Worm (Caenorhabditis elegans) whole organism, L2 larva: ENCODE results near the gene F13H8.1.

ENCODE experiments used
- F13H6.1 ChIP-seq: sonication (generic microtip); optimal IDR thresholded peaks from 2 replicates; lab custom pipeline; 2016; ENCODE audit warnings: missing genetic modification characterization, missing compliant biosample characterization
- R02D3.7 ChIP-seq: fragments of 150-350 bp; optimal IDR thresholded peaks from 2 replicates; lab custom pipeline; 2014; ENCODE audit warnings: missing biosample characterization, missing genetic modification characterization
- ZK546.5 ChIP-seq: sonication (generic microtip); optimal IDR thresholded peaks from 2 replicates; lab custom pipeline; 2017; ENCODE audit warnings: missing biosample characterization, missing genetic modification characterization
- alr-1 ChIP-seq: fragments of 150-350 bp; optimal IDR thresholded peaks from 2 replicates; lab custom pipeline; 2014; ENCODE audit warnings: missing biosample characterization, missing genetic modification characterization
- ama-1 ChIP-seq: fragments of 150-350 bp; optimal IDR thresholded peaks from 2 replicates; lab custom pipeline; 2018; ENCODE audit warnings: inconsistent platforms
- blmp-1 ChIP-seq: sonication (generic microtip); optimal IDR thresholded peaks from 2 replicates; lab custom pipeline; 2017; ENCODE audit warnings: missing genetic modification characterization, mild to moderate bottlenecking, missing compliant biosample characterization, antibody characterized with exemption, moderate library complexity; ENCODE audit not compliant: insufficient read depth
- ceh-82 ChIP-seq: fragments of 150-350 bp; optimal IDR thresholded peaks from 2 replicates; lab custom pipeline; 2014; ENCODE audit warnings: missing biosample characterization, missing genetic modification characterization
- crh-2 ChIP-seq: sonication (generic microtip); optimal IDR thresholded peaks from 2 replicates; lab custom pipeline; 2017; ENCODE audit warnings: missing biosample characterization, missing genetic modification characterization
- dmd-4 ChIP-seq: sonication (generic microtip); optimal IDR thresholded peaks from 2 replicates; lab custom pipeline; 2017; ENCODE audit warnings: missing biosample characterization, missing genetic modification characterization
- elt-1 ChIP-seq: fragments of 150-350 bp; optimal IDR thresholded peaks from 2 replicates; lab custom pipeline; 2014; ENCODE audit warnings: missing biosample characterization, missing genetic modification characterization
- elt-3 ChIP-seq: sonication (generic microtip); optimal IDR thresholded peaks from 2 replicates; lab custom pipeline; 2017; ENCODE audit warnings: missing biosample characterization, missing genetic modification characterization
- lin-39 ChIP-seq: fragments of 150-350 bp; optimal IDR thresholded peaks from 2 replicates; lab custom pipeline; 2014; ENCODE audit warnings: missing biosample characterization, missing genetic modification reagents, missing genetic modification characterization
- mab-5 ChIP-seq: fragments of 150-350 bp; optimal IDR thresholded peaks from 2 replicates; lab custom pipeline; 2014; ENCODE audit warnings: missing biosample characterization, missing genetic modification characterization
- mbf-1 ChIP-seq: sonication (generic microtip); optimal IDR thresholded peaks from 2 replicates; lab custom pipeline; 2017; ENCODE audit warnings: missing biosample characterization, missing genetic modification characterization
- nhr-10 ChIP-seq: sonication (generic microtip); optimal IDR thresholded peaks from 2 replicates; lab custom pipeline; 2017; ENCODE audit warnings: missing biosample characterization, missing genetic modification characterization
- nhr-11 ChIP-seq: fragments of 150-350 bp; optimal IDR thresholded peaks from 2 replicates; lab custom pipeline; 2014; ENCODE audit warnings: missing biosample characterization, missing genetic modification characterization
- nhr-129 ChIP-seq: fragments of 150-350 bp; optimal IDR thresholded peaks from 2 replicates; lab custom pipeline; 2014; ENCODE audit warnings: missing biosample characterization, missing genetic modification characterization
- nhr-23 ChIP-seq: fragments of 150-350 bp; optimal IDR thresholded peaks from 2 replicates; lab custom pipeline; 2014; ENCODE audit warnings: missing biosample characterization, missing genetic modification reagents, missing genetic modification characterization
- nhr-237 ChIP-seq: fragments of 150-350 bp; optimal IDR thresholded peaks from 2 replicates; lab custom pipeline; 2014; ENCODE audit warnings: missing biosample characterization, missing genetic modification characterization
- nhr-25 ChIP-seq: fragments of 150-350 bp; sonication (generic microtip); optimal IDR thresholded peaks from 3 replicates; lab custom pipeline; 2014; ENCODE audit warnings: missing biosample characterization, missing genetic modification characterization
- nhr-6 ChIP-seq: fragments of 150-350 bp; optimal IDR thresholded peaks from 2 replicates; lab custom pipeline; 2014; ENCODE audit warnings: missing biosample characterization, missing genetic modification characterization
- nhr-77 ChIP-seq: fragments of 150-350 bp; optimal IDR thresholded peaks from 2 replicates; lab custom pipeline; 2014; ENCODE audit warnings: missing biosample characterization, missing genetic modification characterization
- peb-1 ChIP-seq: fragments of 150-350 bp; optimal IDR thresholded peaks from 2 replicates; lab custom pipeline; 2014; ENCODE audit warnings: missing biosample characterization, missing genetic modification characterization
- skn-1 ChIP-seq: sonication (generic microtip); optimal IDR thresholded peaks from 2 replicates; lab custom pipeline; 2017; ENCODE audit warnings: missing biosample characterization, missing genetic modification characterization
- sma-3 ChIP-seq: sonication (generic microtip); optimal IDR thresholded peaks from 2 replicates; lab custom pipeline; 2016; ENCODE audit warnings: missing genetic modification reagents, missing genetic modification characterization, missing compliant biosample characterization
- sma-9 ChIP-seq, 2 experiments: fragments of 150-350 bp in 1 of 2; sonication (generic microtip) in 1 of 2; optimal IDR thresholded peaks; 2 replicates each; lab custom pipeline; 2014 to 2016; ENCODE audit warnings: missing genetic modification characterization in 2 of 2, mild to moderate bottlenecking in 1 of 2, missing biosample characterization in 1 of 2, missing compliant biosample characterization in 1 of 2, missing genetic modification reagents in 1 of 2, moderate library complexity in 1 of 2
- snpc-4 ChIP-seq: fragments of 150-350 bp; optimal IDR thresholded peaks from 2 replicates; lab custom pipeline; 2014; ENCODE audit warnings: missing biosample characterization, missing genetic modification characterization
- unc-39 ChIP-seq: fragments of 150-350 bp; optimal IDR thresholded peaks from 2 replicates; lab custom pipeline; 2014; ENCODE audit warnings: missing biosample characterization, missing genetic modification characterization
- unc-55 ChIP-seq: fragments of 150-350 bp; sonication (generic microtip); optimal IDR thresholded peaks from 3 replicates; lab custom pipeline; 2014; ENCODE audit warnings: missing biosample characterization, missing genetic modification reagents, missing genetic modification characterization
- zag-1 ChIP-seq: fragments of 150-350 bp; optimal IDR thresholded peaks from 2 replicates; lab custom pipeline; 2014; ENCODE audit warnings: missing biosample characterization, missing genetic modification characterization
- ztf-1 ChIP-seq: fragments of 200-800 bp; sonication (Bioruptor generic); conservative IDR thresholded peaks from 2 replicates; pipeline ENCODE4 v1.3.6; 2022; ENCODE audit warnings: missing genetic modification characterization, missing compliant biosample characterization
- ztf-4 ChIP-seq: fragments of 150-350 bp; optimal IDR thresholded peaks from 2 replicates; lab custom pipeline; 2014; ENCODE audit warnings: missing biosample characterization, missing genetic modification characterization

F13H8.1 gene

DNA sequence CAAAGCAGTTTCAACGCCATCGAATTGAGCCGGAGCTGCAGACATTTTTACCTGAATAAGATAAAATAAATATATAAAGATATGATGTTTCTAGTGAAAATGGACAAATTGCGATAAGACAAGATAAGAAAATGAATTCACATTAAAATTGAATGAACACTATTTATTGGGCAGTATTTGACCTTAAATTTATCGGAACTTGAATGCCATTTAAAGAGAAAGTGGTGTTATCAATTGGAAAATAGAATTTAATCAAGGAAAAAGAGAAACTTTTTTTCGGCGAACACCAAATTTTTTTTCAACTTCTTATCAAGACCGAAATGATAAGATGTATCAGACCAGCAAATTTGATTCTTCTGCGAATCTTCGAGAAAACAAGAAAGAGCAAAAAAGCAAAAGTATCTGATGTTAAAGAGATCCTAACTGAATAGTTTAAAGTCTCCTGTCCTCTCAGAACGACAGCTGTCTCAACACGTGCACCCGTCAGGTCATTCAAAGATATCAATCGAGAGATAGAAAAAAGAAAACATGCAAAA lies 6.9 kb downstream of the F13H8.1 start, which contains the start of gene upb-1 (continued):
- TF ChIP-seq nhr-10 (tag; lab: Kevin White, UChicago) (no peak), ama-1 (lab: Kevin White, UChicago) (no peak), ceh-82 (tag; lab: Kevin White, UChicago) (no peak), elt-3 (tag; lab: Kevin White, UChicago) (no peak), mbf-1 (tag; lab: Kevin White, UChicago) (no peak), nhr-6 (tag; lab: Kevin White, UChicago) (no peak), zag-1 (tag; lab: Kevin White, UChicago) (no peak), blmp-1 (tag; lab: Kevin White, UChicago) (peak; percentile 23), nhr-129 (tag; lab: Kevin White, UChicago) (peak; percentile 53), crh-2 (tag; lab: Kevin White, UChicago) (no peak), unc-39 (no peak), unc-55 (no peak), ztf-1 (no peak), sma-3 (GFP tag; lab: Kevin White, UChicago) (no peak), nhr-77 (tag; lab: Kevin White, UChicago) (no peak)

DNA sequence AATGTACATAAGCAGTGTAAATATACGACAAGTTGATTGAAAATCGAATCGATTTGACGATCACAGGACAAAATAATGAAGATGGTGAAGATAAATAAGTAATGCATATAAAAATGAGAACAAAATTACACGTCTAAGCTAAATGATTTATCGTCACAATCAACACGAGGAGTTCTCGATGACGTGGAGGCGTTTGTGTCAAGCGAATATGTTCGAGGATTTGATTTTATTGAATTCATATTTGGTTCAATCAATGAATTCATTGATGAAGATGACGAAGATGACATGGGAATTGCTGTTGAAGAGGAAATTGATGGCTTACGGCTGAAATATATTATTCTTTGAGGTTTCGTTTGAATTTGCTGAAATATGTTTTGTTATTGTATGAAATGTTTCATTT lies 9.3 kb downstream of the F13H8.1 start, which contains the start of gene nyn-3:
Gene nyn-3 (minus strand): TSS at position 101 of the 400 bp plus-strand sequence.
- TF ChIP-seq elt-3 (tag; lab: Kevin White, UChicago) (no peak), peb-1 (no peak)

DNA sequence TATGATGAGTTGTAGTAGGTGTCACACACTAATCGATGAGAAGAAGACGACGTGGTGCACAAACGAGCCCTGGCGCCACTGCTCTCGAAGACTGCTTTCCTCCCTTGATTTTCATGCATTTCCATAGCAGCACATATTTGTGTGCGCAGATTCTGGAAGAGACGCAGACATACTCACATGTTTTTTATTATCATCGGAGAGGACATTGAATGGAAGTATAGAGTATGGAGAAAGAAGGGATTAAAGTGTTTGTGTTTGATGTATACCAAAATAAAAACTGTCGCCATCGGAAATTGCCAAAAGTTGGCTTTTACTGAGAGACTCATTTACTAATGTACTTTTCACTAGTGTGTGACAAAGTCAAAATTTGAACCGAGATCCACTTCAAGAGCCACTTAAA lies 11.1 kb downstream of the F13H8.1 start, which contains the start of gene mps-1:
Gene mps-1 (minus strand): TSS at position 101 of the 400 bp plus-strand sequence.
- TF ChIP-seq nhr-25 (tag; lab: Kevin White, UChicago) (no peak), nhr-6 (tag; lab: Kevin White, UChicago) (no peak), R02D3.7 (tag; lab: Kevin White, UChicago) (no peak), mab-5 (tag; lab: Kevin White, UChicago) (no peak), skn-1 (no peak), nhr-10 (tag; lab: Kevin White, UChicago) (no peak)

DNA sequence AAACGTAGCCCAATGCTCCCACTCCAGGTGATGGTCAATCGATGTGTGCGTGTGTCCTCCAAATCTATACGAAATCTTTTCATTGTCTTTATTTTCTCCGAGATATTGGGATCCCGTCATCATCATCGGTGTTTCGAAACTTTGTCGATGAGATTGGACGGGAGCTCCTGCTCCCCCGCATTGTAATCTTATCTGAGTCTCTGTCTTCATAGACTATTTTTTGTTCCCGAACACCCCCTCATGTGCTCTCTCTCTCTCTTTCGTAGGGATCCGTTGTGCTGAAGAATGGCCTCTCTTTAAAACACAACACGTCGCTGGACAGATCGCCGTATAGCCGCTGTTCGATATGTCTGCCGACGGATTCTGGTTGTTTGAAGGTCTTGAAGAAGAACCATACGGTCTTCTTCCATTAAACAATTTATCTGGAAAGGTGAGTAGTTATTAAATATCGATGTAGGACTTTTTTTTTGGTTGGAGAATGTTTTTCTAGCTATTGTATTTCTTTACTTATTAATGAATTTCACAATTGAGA lies 20.1 kb downstream of the F13H8.1 start, which contains the start of gene C29F5.1:
Gene C29F5.1 (plus strand): TSS at position 317 of the 532 bp plus-strand sequence.
- TF ChIP-seq nhr-129 (tag; lab: Kevin White, UChicago) (peak; percentile 46), sma-3 (GFP tag; lab: Kevin White, UChicago) (no peak), F13H6.1 (tag; lab: Kevin White, UChicago) (peak; percentile 11), nhr-25 (tag; lab: Kevin White, UChicago) (no peak), sma-9 (GFP tag; optimal IDR thresholded peaks at IDR 0.05; lab: Kevin White, UChicago) (peak; percentile 6), sma-9 (tag; optimal IDR thresholded peaks at IDR 0.05; lab: Kevin White, UChicago) (no peak), ZK546.5 (tag; lab: Kevin White, UChicago) (no peak), unc-55 (no peak), elt-1 (tag; lab: Kevin White, UChicago) (no peak)

DNA sequence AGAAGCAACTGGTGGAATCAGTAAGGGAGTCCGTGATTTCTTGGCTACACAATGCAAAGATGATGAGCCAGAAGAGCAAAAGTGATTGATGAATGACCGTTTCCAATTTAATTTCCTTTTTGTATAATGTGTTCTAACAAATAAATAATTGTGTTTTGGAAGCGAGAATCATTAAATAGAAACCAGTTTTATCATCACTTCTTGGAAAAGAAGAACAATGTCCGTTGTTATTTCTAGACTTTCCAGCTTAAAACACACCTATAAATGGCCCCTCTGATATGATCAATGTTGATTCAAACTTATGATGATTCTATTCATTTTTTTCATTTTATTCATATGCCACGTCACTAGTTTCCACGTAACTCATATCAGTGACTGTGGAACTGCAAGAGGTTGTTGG lies 22.9 kb downstream of the F13H8.1 start, which contains the start of gene C29F5.8:
Gene C29F5.8 (plus strand): TSS at position 301 of the 400 bp plus-strand sequence.
- TF ChIP-seq unc-39, result no peak
- no peak for TF ChIP-seq ztf-1
- TF ChIP-seq ama-1 (lab: Kevin White, UChicago), result no peak
- no peak for TF ChIP-seq blmp-1 (tag; lab: Kevin White, UChicago)
- no peak for TF ChIP-seq snpc-4
- TF ChIP-seq ztf-4, result no peak
- no peak for TF ChIP-seq nhr-237 (tag; lab: Kevin White, UChicago)
- no peak for TF ChIP-seq crh-2 (tag; lab: Kevin White, UChicago)
- TF ChIP-seq ceh-82 (tag; lab: Kevin White, UChicago), result no peak
- TF ChIP-seq nhr-23 (tag; lab: Kevin White, UChicago), result no peak
- TF ChIP-seq nhr-77 (tag; lab: Kevin White, UChicago), result no peak
- no peak for TF ChIP-seq alr-1 (tag; lab: Kevin White, UChicago)
- no peak for TF ChIP-seq lin-39
- TF ChIP-seq mab-5 (tag; lab: Kevin White, UChicago), result no peak
- TF ChIP-seq sma-9 (GFP tag; optimal IDR thresholded peaks at IDR 0.05; lab: Kevin White, UChicago), result no peak
- TF ChIP-seq sma-9 (tag; optimal IDR thresholded peaks at IDR 0.05; lab: Kevin White, UChicago), result no peak
- TF ChIP-seq nhr-11 (tag; lab: Kevin White, UChicago), result no peak
- no peak for TF ChIP-seq dmd-4
- no peak for TF ChIP-seq mbf-1 (tag; lab: Kevin White, UChicago)
